Worm (Caenorhabditis elegans) whole organism, L2 larva: ENCODE data around the gene T08A9.13.

Experiments
- ZK546.5 ChIP-seq: sonication (generic microtip); optimal IDR thresholded peaks from 2 replicates; lab custom pipeline; 2017; ENCODE audit warnings: missing biosample characterization, missing genetic modification characterization
- ama-1 ChIP-seq: fragments of 150-350 bp; optimal IDR thresholded peaks from 2 replicates; lab custom pipeline; 2018; ENCODE audit warnings: inconsistent platforms
- crh-2 ChIP-seq: sonication (generic microtip); optimal IDR thresholded peaks from 2 replicates; lab custom pipeline; 2017; ENCODE audit warnings: missing biosample characterization, missing genetic modification characterization
- fos-1 ChIP-seq: fragments of 150-350 bp; optimal IDR thresholded peaks from 2 replicates; lab custom pipeline; 2014; ENCODE audit warnings: missing biosample characterization, missing genetic modification characterization
- lin-13 ChIP-seq: fragments of 150-350 bp; optimal IDR thresholded peaks from 2 replicates; lab custom pipeline; 2014; ENCODE audit warnings: missing biosample characterization, missing genetic modification reagents, missing genetic modification characterization
- mab-5 ChIP-seq: fragments of 150-350 bp; optimal IDR thresholded peaks from 2 replicates; lab custom pipeline; 2014; ENCODE audit warnings: missing biosample characterization, missing genetic modification characterization
- nhr-6 ChIP-seq: fragments of 150-350 bp; optimal IDR thresholded peaks from 2 replicates; lab custom pipeline; 2014; ENCODE audit warnings: missing biosample characterization, missing genetic modification characterization
- peb-1 ChIP-seq: fragments of 150-350 bp; optimal IDR thresholded peaks from 2 replicates; lab custom pipeline; 2014; ENCODE audit warnings: missing biosample characterization, missing genetic modification characterization
- sem-4 ChIP-seq: fragments of 150-350 bp; optimal IDR thresholded peaks from 2 replicates; lab custom pipeline; 2014; ENCODE audit warnings: missing biosample characterization, missing genetic modification reagents, missing genetic modification characterization
- skn-1 ChIP-seq: sonication (generic microtip); optimal IDR thresholded peaks from 2 replicates; lab custom pipeline; 2017; ENCODE audit warnings: missing biosample characterization, missing genetic modification characterization
- unc-55 ChIP-seq: fragments of 150-350 bp; sonication (generic microtip); optimal IDR thresholded peaks from 3 replicates; lab custom pipeline; 2014; ENCODE audit warnings: missing biosample characterization, missing genetic modification reagents, missing genetic modification characterization
- zag-1 ChIP-seq: fragments of 150-350 bp; optimal IDR thresholded peaks from 2 replicates; lab custom pipeline; 2014; ENCODE audit warnings: missing biosample characterization, missing genetic modification characterization
- ztf-1 ChIP-seq: fragments of 200-800 bp; sonication (Bioruptor generic); conservative IDR thresholded peaks from 2 replicates; pipeline ENCODE4 v1.3.6; 2022; ENCODE audit warnings: missing genetic modification characterization, missing compliant biosample characterization
- ztf-11 ChIP-seq: sonication (generic microtip); optimal IDR thresholded peaks from 2 replicates; lab custom pipeline; 2017; ENCODE audit warnings: missing biosample characterization, missing genetic modification characterization

- no peak for TF ChIP-seq ztf-1 (GFP tag; lab: Robert Waterston, UW)
- no peak for TF ChIP-seq skn-1 (tag; lab: Kevin White, UChicago)
- no peak for TF ChIP-seq nhr-6 (tag; lab: Kevin White, UChicago)
- no peak for TF ChIP-seq unc-55 (GFP tag; lab: Kevin White, UChicago)
- TF ChIP-seq lin-13 (GFP tag; lab: Kevin White, UChicago), result no peak
- TF ChIP-seq ama-1, result no peak
- no peak for TF ChIP-seq peb-1 (tag; lab: Kevin White, UChicago)
- TF ChIP-seq sem-4 (tag; lab: Kevin White, UChicago), result no peak
- TF ChIP-seq ZK546.5 (tag; lab: Kevin White, UChicago), result no peak
- no peak for TF ChIP-seq crh-2
- TF ChIP-seq ztf-11 (tag; lab: Kevin White, UChicago), result no peak
- TF ChIP-seq mab-5, result no peak
- no peak for TF ChIP-seq fos-1 (tag; lab: Kevin White, UChicago)
- TF ChIP-seq zag-1 (tag; lab: Kevin White, UChicago), result no peak
Observed at ce11 chrX:7281347-7281746, 40.9 kb downstream of the T08A9.13 start.
